Worm (Caenorhabditis elegans): ENCODE data around the gene gadr-4.

The gadr-4 gene

ce11 chrII:4067258-4067657 lies 4.9 kb upstream of the gadr-4 start, which contains the start of gene W06A11.1:
W06A11.1 (plus strand) TSS chrII:4067558.
- no peak for TF ChIP-seq pag-3 (tag; optimal IDR thresholded peaks at IDR 0.05; ENCODE audit: borderline replicate concordance)
- no peak for TF ChIP-seq mec-3 (tag; optimal IDR thresholded peaks at IDR 0.05; ENCODE audit: borderline replicate concordance)
- no peak for TF ChIP-seq sdc-2 (tag; optimal IDR thresholded peaks at IDR 0.05)
- TF ChIP-seq ama-1 (optimal IDR thresholded peaks at IDR 0.05), result no peak
- no peak for TF ChIP-seq ceh-31 (tag; optimal IDR thresholded peaks at IDR 0.05)
- TF ChIP-seq unc-86 (tag; optimal IDR thresholded peaks at IDR 0.05), result no peak
- TF ChIP-seq pax-1 (tag; optimal IDR thresholded peaks at IDR 0.05), result no peak
- TF ChIP-seq gmeb-2 (tag; optimal IDR thresholded peaks at IDR 0.05), result no peak
- no peak for TF ChIP-seq ceh-22 (tag; optimal IDR thresholded peaks at IDR 0.05)
- TF ChIP-seq tbx-2 (tag; optimal IDR thresholded peaks at IDR 0.05), result no peak
- TF ChIP-seq fkh-6 (tag; optimal IDR thresholded peaks at IDR 0.05), result no peak
- TF ChIP-seq ztf-16 (tag; optimal IDR thresholded peaks at IDR 0.05), result no peak
- TF ChIP-seq Y22D7AL.16 (tag; optimal IDR thresholded peaks at IDR 0.05), result no peak
- TF ChIP-seq nfya-1 (tag; optimal IDR thresholded peaks at IDR 0.05), result no peak
- TF ChIP-seq fax-1 (tag; optimal IDR thresholded peaks at IDR 0.05), result no peak
- no peak for TF ChIP-seq zip-5 (tag; optimal IDR thresholded peaks at IDR 0.05)
- no peak for TF ChIP-seq pha-2 (tag; optimal IDR thresholded peaks at IDR 0.05)
- no peak for TF ChIP-seq ahr-1 (tag; optimal IDR thresholded peaks at IDR 0.05)
- no peak for TF ChIP-seq tbx-7 (tag; optimal IDR thresholded peaks at IDR 0.05)
- TF ChIP-seq C08G9.2 (tag; optimal IDR thresholded peaks at IDR 0.05), result no peak

- TF ChIP-seq nfya-1 (tag; optimal IDR thresholded peaks at IDR 0.05) (no peak), zip-5 (tag; optimal IDR thresholded peaks at IDR 0.05) (no peak), dve-1 (tag; optimal IDR thresholded peaks at IDR 0.05) (no peak), unc-42 (tag; optimal IDR thresholded peaks at IDR 0.05) (no peak), Y22D7AL.16 (tag; optimal IDR thresholded peaks at IDR 0.05) (no peak), ceh-45 (GFP tag; IDR thresholded peaks at IDR 0.05) (no peak), ref-2 (tag; optimal IDR thresholded peaks at IDR 0.05) (no peak)
Observed at ce11 chrII:4063997-4064396, 1.6 kb upstream of the gadr-4 start, which contains the start of gene fbxb-118. fbxb-118 (minus strand) TSS chrII:4064097.

- TF ChIP-seq dmd-4 (tag; optimal IDR thresholded peaks at IDR 0.05; ENCODE audit: borderline replicate concordance) (no peak), fax-1 (tag; optimal IDR thresholded peaks at IDR 0.05) (no peak), ama-1 (optimal IDR thresholded peaks at IDR 0.05) (no peak), fkh-6 (tag; optimal IDR thresholded peaks at IDR 0.05) (no peak), C08G9.2 (tag; optimal IDR thresholded peaks at IDR 0.05) (no peak), Y22D7AL.16 (tag; optimal IDR thresholded peaks at IDR 0.05) (no peak), madf-2 (tag; optimal IDR thresholded peaks at IDR 0.05) (no peak), K02D7.2 (tag; optimal IDR thresholded peaks at IDR 0.05) (no peak)
Observed at ce11 chrII:4045396-4045795, 17.0 kb downstream of the gadr-4 start, which contains the start of gene K07D4.2. K07D4.2 (minus strand) TSS chrII:4045496.

- TF ChIP-seq pax-1 (tag; optimal IDR thresholded peaks at IDR 0.05) (peak; percentile 39), fkh-10 (GFP tag; optimal IDR thresholded peaks at IDR 0.05) (no peak), ceh-18 (tag; optimal IDR thresholded peaks at IDR 0.05) (peak; percentile 36), odd-2 (tag; optimal IDR thresholded peaks at IDR 0.05) (no peak), ceh-48 (tag; optimal IDR thresholded peaks at IDR 0.05) (peak; percentile 18), unc-42 (tag; optimal IDR thresholded peaks at IDR 0.05) (peak; percentile 9), elt-2 (tag; optimal IDR thresholded peaks at IDR 0.05) (peak; percentile 44), ref-2 (tag; optimal IDR thresholded peaks at IDR 0.05) (peak; percentile 54), nfya-1 (tag; optimal IDR thresholded peaks at IDR 0.05) (peak; percentile 71), ceh-31 (tag; optimal IDR thresholded peaks at IDR 0.05) (peak; percentile 44), C08G9.2 (tag; optimal IDR thresholded peaks at IDR 0.05) (no peak), sox-4 (tag; optimal IDR thresholded peaks at IDR 0.05) (no peak), ceh-34 (tag; optimal IDR thresholded peaks at IDR 0.05) (peak; percentile 36), hlh-30 (tag; optimal IDR thresholded peaks at IDR 0.05; ENCODE audit: insufficient read depth) (peak; percentile 2), F13H6.1 (tag; optimal IDR thresholded peaks at IDR 0.05) (no peak), madf-2 (tag; optimal IDR thresholded peaks at IDR 0.05) (no peak), gmeb-2 (tag; optimal IDR thresholded peaks at IDR 0.05) (no peak), unc-86 (tag; optimal IDR thresholded peaks at IDR 0.05) (peak; percentile 37), tbx-2 (tag; optimal IDR thresholded peaks at IDR 0.05) (peak; percentile 29), ceh-14 (tag; optimal IDR thresholded peaks at IDR 0.05) (peak; percentile 25)
Observed at ce11 chrII:4044349-4044748, 18.0 kb downstream of the gadr-4 start, which contains the start of gene rpn-11. rpn-11 (minus strand) TSS chrII:4044546.
